Worm (Caenorhabditis elegans): ENCODE results near the gene F08D12.3.

DNA sequence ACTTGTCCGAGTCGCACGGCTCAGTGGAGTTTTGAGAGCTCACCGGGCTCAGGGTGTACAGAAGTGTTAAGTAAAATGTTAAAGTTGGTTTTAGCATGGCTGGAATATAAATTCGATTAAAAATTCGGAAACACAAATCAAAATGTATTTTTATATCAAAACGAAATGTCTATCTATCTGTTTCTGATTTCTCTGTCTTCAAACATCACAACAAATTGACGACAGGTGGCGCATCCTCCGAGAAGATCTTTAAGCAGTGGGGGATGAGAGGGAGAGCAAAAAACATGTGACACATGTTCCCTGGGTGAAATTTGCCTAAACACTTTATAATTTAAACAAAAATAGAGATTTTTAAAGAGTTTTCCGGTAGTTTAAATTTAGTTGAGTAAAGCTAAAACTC is 10.3 kb upstream of the F08D12.3 start, which contains the start of gene F08D12.7:
- no peak for TF ChIP-seq snpc-4 (GFP tag; optimal IDR thresholded peaks at IDR 0.05)
- TF ChIP-seq snpc-4 (tag; optimal IDR thresholded peaks at IDR 0.05) = no peak
- no peak for TF ChIP-seq him-1 (tag; optimal IDR thresholded peaks at IDR 0.05)
- no peak for TF ChIP-seq B0035.1 (tag; optimal IDR thresholded peaks at IDR 0.05)
- no peak for TF ChIP-seq ztf-26 (tag; optimal IDR thresholded peaks at IDR 0.05)
- TF ChIP-seq pha-4 (tag; optimal IDR thresholded peaks at IDR 0.05) = no peak

Data from whole organism, young adult.